Fruit fly (Drosophila melanogaster) whole organism, embryonic: ENCODE results near the gene Fgop2.

Experiments used
- Aef1 ChIP-seq: fragments of 200-800 bp; sonication (Bioruptor generic); IDR thresholded peaks from 3 replicates; pipeline ENCODE4 v1.3.6; 2022; ENCODE audit warnings: missing biosample characterization, missing genetic modification characterization
- Antp ChIP-seq: fragments of 200-800 bp; sonication (Bioruptor generic); optimal IDR thresholded peaks from 3 replicates; lab custom pipeline; 2016; ENCODE audit warnings: missing biosample characterization, missing genetic modification characterization
- C15 ChIP-seq: fragments of 200-800 bp; sonication (Bioruptor generic); IDR thresholded peaks from 3 replicates; pipeline ENCODE4 v1.3.6; 2022; ENCODE audit warnings: missing biosample characterization, missing genetic modification characterization
- CG10274 ChIP-seq: fragments of 200-800 bp; sonication (Bioruptor generic); optimal IDR thresholded peaks from 3 replicates; lab custom pipeline; 2017; ENCODE audit warnings: missing biosample characterization, mild to moderate bottlenecking, missing genetic modification characterization
- CG10543 ChIP-seq: fragments of 200-800 bp; sonication (Bioruptor generic); optimal IDR thresholded peaks from 3 replicates; lab custom pipeline; 2017; ENCODE audit warnings: missing biosample characterization, mild to moderate bottlenecking, missing genetic modification characterization, moderate library complexity
- CG11398 ChIP-seq: fragments of 200-800 bp; sonication (Bioruptor generic); optimal IDR thresholded peaks from 2 replicates; lab custom pipeline; 2016; ENCODE audit warnings: missing biosample characterization, missing genetic modification characterization
- CG12299 ChIP-seq: fragments of 200-800 bp; sonication (Bioruptor generic); optimal IDR thresholded peaks from 2 replicates; lab custom pipeline; 2018; ENCODE audit warnings: missing biosample characterization, mild to moderate bottlenecking, missing genetic modification characterization
- CG13424 ChIP-seq: fragments of 200-800 bp; sonication (Bioruptor generic); optimal IDR thresholded peaks from 2 replicates; lab custom pipeline; 2019; ENCODE audit warnings: missing biosample characterization, mild to moderate bottlenecking, missing genetic modification characterization, moderate library complexity
- CG14710 ChIP-seq: fragments of 200-800 bp; sonication (Bioruptor generic); optimal IDR thresholded peaks from 3 replicates; lab custom pipeline; 2019; ENCODE audit warnings: missing biosample characterization, mild to moderate bottlenecking, missing genetic modification characterization, moderate library complexity
- CG1647 ChIP-seq: fragments of 200-800 bp; sonication (Bioruptor generic); optimal IDR thresholded peaks from 3 replicates; lab custom pipeline; 2016; ENCODE audit warnings: missing biosample characterization, missing genetic modification characterization
- CG18476 ChIP-seq: fragments of 200-800 bp; sonication (Bioruptor generic); optimal IDR thresholded peaks from 2 replicates; lab custom pipeline; 2016; ENCODE audit warnings: missing biosample characterization, mild to moderate bottlenecking, missing genetic modification characterization
- CG18599 ChIP-seq: fragments of 200-800 bp; sonication (Bioruptor generic); optimal IDR thresholded peaks from 3 replicates; lab custom pipeline; 2017; ENCODE audit warnings: missing biosample characterization, missing genetic modification characterization, mild to moderate bottlenecking, moderate library complexity, missing genetic modification reagents
- CG18619 ChIP-seq: fragments of 200-800 bp; sonication (Bioruptor generic); optimal IDR thresholded peaks from 3 replicates; lab custom pipeline; 2017; ENCODE audit warnings: missing biosample characterization, mild to moderate bottlenecking, missing genetic modification characterization
- CG2202 ChIP-seq: fragments of 200-800 bp; sonication (Bioruptor generic); optimal IDR thresholded peaks from 2 replicates; lab custom pipeline; 2018; ENCODE audit warnings: missing biosample characterization, mild to moderate bottlenecking, missing genetic modification characterization
- CG4404 ChIP-seq: fragments of 200-800 bp; sonication (Bioruptor generic); IDR thresholded peaks from 2 replicates; pipeline ENCODE4 v1.3.6; 2022; ENCODE audit warnings: missing biosample characterization, missing genetic modification characterization
- CG4730 ChIP-seq: fragments of 200-800 bp; sonication (Bioruptor generic); IDR thresholded peaks from 2 replicates; pipeline ENCODE4 v1.3.6; 2022; ENCODE audit warnings: missing biosample characterization, missing genetic modification characterization
- CG6272 ChIP-seq: fragments of 200-800 bp; sonication (Bioruptor generic); IDR thresholded peaks from 2 replicates; pipeline ENCODE4 v1.3.6; 2022; ENCODE audit warnings: missing biosample characterization, missing genetic modification characterization
- CG7786 ChIP-seq: fragments of 200-800 bp; sonication (Bioruptor generic); optimal IDR thresholded peaks from 2 replicates; lab custom pipeline; 2016; ENCODE audit warnings: missing biosample characterization, missing genetic modification characterization
- CG8359 ChIP-seq: fragments of 200-800 bp; sonication (Bioruptor generic); optimal IDR thresholded peaks from 2 replicates; lab custom pipeline; 2017; ENCODE audit warnings: missing biosample characterization, mild to moderate bottlenecking, missing genetic modification characterization, borderline replicate concordance
- CG9437 ChIP-seq: fragments of 200-800 bp; sonication (Bioruptor generic); optimal IDR thresholded peaks from 2 replicates; lab custom pipeline; 2018; ENCODE audit warnings: missing biosample characterization, mild to moderate bottlenecking, missing genetic modification characterization
- Eip74EF ChIP-seq, 2 experiments: fragments of 200-800 bp in 1 of 2; fragments of >200 bp in 1 of 2; sonication (Bioruptor generic) in 1 of 2; optimal IDR thresholded peaks; 2 replicates each; lab custom pipeline; 2017 to 2019; ENCODE audit warnings: missing biosample characterization in 2 of 2, missing genetic modification characterization in 2 of 2, mild to moderate bottlenecking in 1 of 2, moderate library complexity in 1 of 2
- HHEX ChIP-seq: fragments of 200-800 bp; sonication (Bioruptor generic); optimal IDR thresholded peaks from 3 replicates; lab custom pipeline; 2017; ENCODE audit warnings: missing biosample characterization, mild to moderate bottlenecking, missing genetic modification characterization, missing genetic modification reagents
- Hmr ChIP-seq: fragments of 200-800 bp; sonication (Bioruptor generic); optimal IDR thresholded peaks from 3 replicates; lab custom pipeline; 2017; ENCODE audit warnings: mild to moderate bottlenecking, missing biosample characterization, missing genetic modification reagents, missing genetic modification characterization
- MBD-R2 ChIP-seq: fragments of 200-800 bp; sonication (Bioruptor generic); IDR thresholded peaks from 2 replicates; pipeline ENCODE4 v1.3.6; 2022; ENCODE audit warnings: missing biosample characterization, missing genetic modification characterization
- Max ChIP-seq: fragments of 200-800 bp; sonication (Bioruptor generic); optimal IDR thresholded peaks from 2 replicates; lab custom pipeline; 2016; ENCODE audit warnings: missing biosample characterization, mild to moderate bottlenecking, missing genetic modification characterization
- Nf-YB ChIP-seq: fragments of 200-800 bp; sonication (Bioruptor generic); optimal IDR thresholded peaks from 3 replicates; lab custom pipeline; 2019; ENCODE audit warnings: missing biosample characterization, mild to moderate bottlenecking, missing genetic modification characterization, moderate library complexity
- Nf-YC ChIP-seq: fragments of 200-800 bp; optimal IDR thresholded peaks from 3 replicates; lab custom pipeline; 2019; ENCODE audit warnings: missing biosample characterization, mild to moderate bottlenecking, missing genetic modification characterization, moderate library complexity
- Rfx ChIP-seq: fragments of 200-800 bp; sonication (Bioruptor generic); IDR thresholded peaks from 2 replicates; pipeline ENCODE4 v1.3.6; 2022; ENCODE audit warnings: missing biosample characterization, missing genetic modification characterization
- Six4 ChIP-seq: fragments of 200-800 bp; sonication (Bioruptor generic); optimal IDR thresholded peaks from 2 replicates; lab custom pipeline; 2016; ENCODE audit warnings: missing biosample characterization, missing genetic modification characterization
- Sox100B ChIP-seq: fragments of 200-800 bp; sonication (Bioruptor generic); optimal IDR thresholded peaks from 3 replicates; lab custom pipeline; 2018; ENCODE audit warnings: missing biosample characterization, mild to moderate bottlenecking, missing genetic modification characterization
- Taf1 ChIP-seq: fragments of 200-800 bp; sonication (Bioruptor generic); IDR thresholded peaks from 2 replicates; pipeline ENCODE4 v1.3.6; 2022; ENCODE audit warnings: missing biosample characterization, missing genetic modification characterization
- bowl ChIP-seq: fragments of 200-800 bp; sonication (Bioruptor generic); IDR thresholded peaks from 2 replicates; pipeline ENCODE4 v1.3.6; 2022; ENCODE audit warnings: missing biosample characterization, missing genetic modification characterization
- br ChIP-seq: fragments of >200 bp; optimal IDR thresholded peaks from 2 replicates; lab custom pipeline; 2017
- cad ChIP-seq: fragments of >200 bp; optimal IDR thresholded peaks from 2 replicates; lab custom pipeline; 2017; ENCODE audit warnings: missing biosample characterization, missing genetic modification characterization
- cato ChIP-seq: fragments of 200-800 bp; sonication (Bioruptor generic); optimal IDR thresholded peaks from 2 replicates; lab custom pipeline; 2016; ENCODE audit warnings: missing biosample characterization, missing genetic modification characterization, borderline replicate concordance
- croc ChIP-seq: fragments of 200-800 bp; sonication (Bioruptor generic); conservative IDR thresholded peaks from 3 replicates; pipeline ENCODE4 v1.3.6; 2022; ENCODE audit warnings: missing biosample characterization, missing genetic modification characterization
- da ChIP-seq: fragments of 200-800 bp; sonication (Bioruptor generic); optimal IDR thresholded peaks from 2 replicates; lab custom pipeline; 2016; ENCODE audit warnings: missing biosample characterization, missing genetic modification characterization
- dmrt11E ChIP-seq: fragments of 200-800 bp; sonication (Bioruptor generic); optimal IDR thresholded peaks from 3 replicates; lab custom pipeline; 2018; ENCODE audit warnings: missing biosample characterization, mild to moderate bottlenecking, missing genetic modification characterization, moderate library complexity
- exex ChIP-seq: fragments of 200-800 bp; sonication (Bioruptor generic); optimal IDR thresholded peaks from 4 replicates; lab custom pipeline; 2018; ENCODE audit warnings: missing biosample characterization, mild to moderate bottlenecking, missing genetic modification characterization, moderate library complexity
- ftz-f1 ChIP-seq: fragments of 200-800 bp; sonication (Bioruptor generic); optimal IDR thresholded peaks from 2 replicates; lab custom pipeline; 2016; ENCODE audit warnings: missing biosample characterization, missing genetic modification characterization
- gem ChIP-seq: fragments of 200-800 bp; sonication (Bioruptor generic); optimal IDR thresholded peaks from 2 replicates; lab custom pipeline; 2019; ENCODE audit warnings: missing biosample characterization, mild to moderate bottlenecking, missing genetic modification characterization, moderate library complexity
- otp ChIP-seq: fragments of 200-800 bp; sonication (Bioruptor generic); IDR thresholded peaks from 3 replicates; pipeline ENCODE4, ENCODE4 v1.3.6; 2022; ENCODE audit warnings: missing biosample characterization, missing genetic modification characterization
- pan ChIP-seq, 4 experiments: fragments of >200 bp in 3 of 4; fragments of 200-800 bp in 1 of 4; sonication (Bioruptor generic) in 1 of 4; optimal IDR thresholded peaks in 3 of 4; IDR thresholded peaks in 1 of 4; 2 replicates each; pipeline versions ENCODE4 v1.3.6 to Lab custom; 2017 to 2022; ENCODE audit warnings: missing biosample characterization in 2 of 4, missing genetic modification characterization in 2 of 4, mixed read lengths in 1 of 4
- peb ChIP-seq: fragments of 200-800 bp; sonication (Bioruptor generic); IDR thresholded peaks from 2 replicates; pipeline ENCODE4 v1.3.6; 2022; ENCODE audit warnings: missing biosample characterization, missing genetic modification characterization
- pita ChIP-seq: fragments of 200-800 bp; sonication (Bioruptor generic); optimal IDR thresholded peaks from 2 replicates; lab custom pipeline; 2017; ENCODE audit warnings: missing biosample characterization, mild to moderate bottlenecking, missing genetic modification characterization
- schlank ChIP-seq: fragments of 200-800 bp; sonication (Bioruptor generic); optimal IDR thresholded peaks from 2 replicates; lab custom pipeline; 2018; ENCODE audit warnings: missing biosample characterization, mild to moderate bottlenecking, missing genetic modification characterization
- sima ChIP-seq: fragments of 200-800 bp; sonication (Bioruptor generic); optimal IDR thresholded peaks from 2 replicates; lab custom pipeline; 2016; ENCODE audit warnings: missing biosample characterization, missing genetic modification characterization
- so ChIP-seq: fragments of 200-800 bp; sonication (Bioruptor generic); IDR thresholded peaks from 3 replicates; pipeline ENCODE4 v1.3.6; 2022; ENCODE audit warnings: missing biosample characterization, missing genetic modification characterization
- toy ChIP-seq: fragments of 200-800 bp; sonication (Bioruptor generic); IDR thresholded peaks from 2 replicates; pipeline ENCODE4 v1.3.6; 2022; ENCODE audit warnings: missing biosample characterization, missing genetic modification characterization

Gene Fgop2

DNA sequence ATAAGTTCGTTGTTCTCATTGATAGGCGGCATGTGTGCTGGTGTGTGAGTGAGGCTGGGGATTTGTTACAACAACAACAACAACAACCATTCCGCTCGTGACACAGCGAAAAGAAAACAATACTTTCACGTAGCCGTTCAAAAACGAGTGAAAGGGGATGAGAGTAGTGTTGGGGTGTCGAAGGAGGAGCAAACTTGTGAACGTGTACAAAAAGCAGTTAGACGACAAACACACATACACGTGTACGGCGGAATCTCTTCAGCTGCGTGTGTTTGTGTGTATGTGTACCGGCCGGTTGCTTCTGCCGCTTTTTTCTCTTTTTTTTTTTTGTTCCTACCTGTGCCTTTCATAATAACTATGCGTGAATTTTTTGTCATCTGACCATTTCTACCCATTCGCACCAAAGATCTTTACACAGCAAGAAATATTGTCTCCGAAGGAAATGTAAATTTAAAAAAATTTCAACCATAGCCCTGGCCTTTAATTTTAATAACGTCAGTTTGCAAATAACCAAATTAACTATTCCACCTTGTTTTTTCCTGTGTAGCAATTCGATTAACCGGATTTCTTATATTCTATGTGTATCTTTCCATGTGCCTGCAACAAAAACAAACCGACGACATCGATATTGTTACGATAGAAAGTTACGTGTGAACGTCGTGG, 22.9 kb downstream of the Fgop2 start (continued):
- TF ChIP-seq CG18476 (GFP tag; lab: Kevin White, UChicago) = peak; percentile 33
- TF ChIP-seq toy (GFP tag; lab: Robert Waterston, UW) = no peak
- no peak for TF ChIP-seq Nf-YC (tag; lab: Kevin White, UChicago)
- no peak for TF ChIP-seq schlank
- no peak for TF ChIP-seq CG10543 (GFP tag; lab: Kevin White, UChicago)
- no peak for TF ChIP-seq CG8359
- peak; percentile 43 for TF ChIP-seq CG2202 (tag; lab: Kevin White, UChicago)
- TF ChIP-seq CG4730 (GFP tag; lab: Robert Waterston, UW) = no peak; the same call in 1 of the 2 replicates
- TF ChIP-seq CG14710 (tag; lab: Kevin White, UChicago) = peak; percentile 60
- TF ChIP-seq Antp (GFP tag; lab: Kevin White, UChicago) = peak; percentile 58
- peak; percentile 43; the same call in 1 of the 2 replicates for TF ChIP-seq bowl (GFP tag; lab: Robert Waterston, UW)
- TF ChIP-seq so (GFP tag; lab: Robert Waterston, UW) = no peak
- no peak for TF ChIP-seq Taf1 (GFP tag; lab: Robert Waterston, UW)
- TF ChIP-seq CG9437 (GFP tag; lab: Kevin White, UChicago) = no peak
- peak; percentile 45; the same call in 1 of the 2 replicates for TF ChIP-seq peb
- no peak for TF ChIP-seq CG4404 (GFP tag; lab: Robert Waterston, UW)
- peak; percentile 53 for TF ChIP-seq Six4 (GFP tag; lab: Kevin White, UChicago)
- TF ChIP-seq pan (optimal IDR thresholded peaks at IDR 0.05; lab: Kevin White, UChicago) = no peak
- TF ChIP-seq pan (GFP tag; optimal IDR thresholded peaks at IDR 0.05 in 1 of 2, IDR thresholded peaks at IDR 0.05 in 1 of 2) = no peak
- TF ChIP-seq CG11398 (GFP tag; lab: Kevin White, UChicago) = peak; percentile 69
- peak; percentile 54 for TF ChIP-seq CG7786 (GFP tag; lab: Kevin White, UChicago)
- TF ChIP-seq CG18599 (GFP tag; lab: Kevin White, UChicago) = no peak
- TF ChIP-seq exex (tag; lab: Kevin White, UChicago) = no peak
- peak; percentile 41 for TF ChIP-seq Sox100B
- no peak for TF ChIP-seq ftz-f1 (GFP tag; lab: Kevin White, UChicago)
- TF ChIP-seq Max (GFP tag; lab: Kevin White, UChicago) = peak; percentile 52
- TF ChIP-seq da = no peak
- 0 out of 3 replicates have a peak, but pooled peaks have one; percentile 55 for TF ChIP-seq C15 (GFP tag; lab: Robert Waterston, UW)
- no peak for TF ChIP-seq Hmr (GFP tag; lab: Kevin White, UChicago)
- TF ChIP-seq CG10274 (GFP tag; lab: Kevin White, UChicago) = no peak
- no peak for TF ChIP-seq Nf-YB (GFP tag; lab: Kevin White, UChicago)
- TF ChIP-seq pita = no peak
- peak; percentile 8 for TF ChIP-seq cato (GFP tag; lab: Kevin White, UChicago)
- peak; percentile 50 for TF ChIP-seq CG18619 (GFP tag; lab: Kevin White, UChicago)
- TF ChIP-seq otp (GFP tag; lab: Robert Waterston, UW) = no peak; the same call in 2 of the 3 replicates
- TF ChIP-seq Eip74EF (GFP tag; optimal IDR thresholded peaks at IDR 0.05; lab: Kevin White, UChicago) = no peak
- peak; percentile 65 for TF ChIP-seq HHEX (GFP tag; lab: Kevin White, UChicago)
- TF ChIP-seq dmrt11E = peak; percentile 66
- no peak for TF ChIP-seq CG6272 (GFP tag; lab: Robert Waterston, UW)
- TF ChIP-seq MBD-R2 (GFP tag; lab: Robert Waterston, UW) = 0 out of 2 replicates have a peak, but pooled peaks have one; percentile 6
- peak; percentile 65 for TF ChIP-seq CG13424 (tag; lab: Kevin White, UChicago)
- TF ChIP-seq sima (GFP tag; lab: Kevin White, UChicago) = no peak
- TF ChIP-seq croc (GFP tag; lab: Robert Waterston, UW) = no peak
- peak; percentile 49 for TF ChIP-seq CG12299 (tag; lab: Kevin White, UChicago)
- no peak for TF ChIP-seq CG1647 (GFP tag; lab: Kevin White, UChicago)
- TF ChIP-seq Rfx = no peak; the same call in 1 of the 2 replicates
- no peak for TF ChIP-seq cad
- no peak for TF ChIP-seq br
- no peak; the same call in 1 of the 3 replicates for TF ChIP-seq Aef1
- peak; percentile 86 for TF ChIP-seq gem (tag; lab: Kevin White, UChicago)
